Worm (Caenorhabditis elegans): ENCODE data around the gene pycr-4.

DNA sequence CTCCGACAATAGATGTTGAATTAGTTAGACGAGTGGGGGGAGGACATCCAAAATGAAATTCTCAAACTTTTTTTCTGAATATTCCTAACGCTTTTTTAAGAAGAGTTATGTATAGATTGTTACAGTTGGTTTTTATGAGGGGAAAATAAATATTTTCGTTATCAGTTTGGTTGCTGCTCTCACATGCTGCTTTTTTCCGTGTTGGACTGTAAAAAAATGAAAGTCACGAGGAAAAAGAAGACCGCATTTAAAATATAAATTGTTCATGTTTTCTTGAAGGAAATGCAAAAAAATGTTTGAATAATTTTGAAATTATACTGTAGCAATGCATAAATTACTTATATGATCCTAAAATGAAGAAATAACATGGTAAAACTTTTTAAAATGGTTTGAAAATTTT is 43.7 kb upstream of the pycr-4 start:
- TF ChIP-seq daf-8 (GFP tag; IDR thresholded peaks at IDR 0.05) = no peak
- TF ChIP-seq mep-1 (tag; optimal IDR thresholded peaks at IDR 0.05) = peak; percentile 34
- no peak for TF ChIP-seq nhr-76 (tag; optimal IDR thresholded peaks at IDR 0.05)
- TF ChIP-seq nhr-28 (tag; optimal IDR thresholded peaks at IDR 0.05) = peak; percentile 22
- TF ChIP-seq skn-1 (tag; optimal IDR thresholded peaks at IDR 0.05) = no peak
- TF ChIP-seq fkh-10 (GFP tag; optimal IDR thresholded peaks at IDR 0.05) = no peak
- no peak for TF ChIP-seq F49E8.2 (tag; optimal IDR thresholded peaks at IDR 0.05; ENCODE audit: borderline replicate concordance)
- TF ChIP-seq ces-1 (GFP tag; optimal IDR thresholded peaks at IDR 0.05) = no peak
- no peak for TF ChIP-seq zag-1 (tag; optimal IDR thresholded peaks at IDR 0.05)
